Fruit fly (Drosophila melanogaster) Kc167 (cell line): ENCODE measurements around the gene Mcm10.

Experiments used
- Myc ChIP-seq: fragments of >200 bp; optimal IDR thresholded peaks from 2 replicates; lab custom pipeline; 2017; ENCODE audit warnings: missing external identifiers
- h ChIP-seq: fragments of >200 bp; optimal IDR thresholded peaks from 3 replicates; lab custom pipeline; 2018; ENCODE audit warnings: missing external identifiers
- psq ChIP-seq: fragments of >200 bp; optimal IDR thresholded peaks from 2 replicates; lab custom pipeline; 2017; ENCODE audit warnings: missing external identifiers
- ttk ChIP-seq: sonication (Bioruptor generic); optimal IDR thresholded peaks from 2 replicates; lab custom pipeline; 2017; ENCODE audit warnings: missing external identifiers

DNA sequence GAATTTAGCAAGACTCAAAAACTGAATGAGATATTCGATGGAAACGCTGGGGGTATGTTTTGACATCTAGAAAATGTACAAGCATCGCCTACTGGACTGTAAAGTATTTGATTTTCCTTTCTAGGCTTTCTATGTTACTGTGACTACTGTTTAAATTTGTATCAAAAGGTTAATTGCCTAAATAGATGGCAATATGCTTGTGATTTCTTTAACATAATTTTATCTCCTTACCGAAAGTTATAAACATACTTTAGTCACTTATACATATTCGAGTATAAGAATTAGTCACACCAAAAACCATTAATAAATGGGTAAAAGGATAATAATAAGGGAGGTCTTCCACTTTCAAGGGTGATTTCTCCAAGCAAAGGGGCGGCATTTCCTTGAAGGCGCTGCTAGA, 23.0 kb downstream of the Mcm10 start, which contains the start of gene CG31988:
- TF ChIP-seq ttk (lab: Kevin White, UChicago) (no peak), Myc (no peak), h (lab: Kevin White, UChicago) (no peak), psq (no peak)
